Fruit fly (Drosophila melanogaster): ENCODE measurements around the gene phu.

dm6 chr3R:9468109-9468508, 26.5 kb upstream of the phu start:
- TF ChIP-seq Sp1 (GFP tag; optimal IDR thresholded peaks at IDR 0.05) (no peak), ey (GFP tag; optimal IDR thresholded peaks at IDR 0.05) (no peak), sage (GFP tag; optimal IDR thresholded peaks at IDR 0.05) (no peak), CrebA (GFP tag; optimal IDR thresholded peaks at IDR 0.05; ENCODE audit: borderline replicate concordance) (no peak), Hr78 (GFP tag; optimal IDR thresholded peaks at IDR 0.05) (no peak), sv (GFP tag; optimal IDR thresholded peaks at IDR 0.05) (no peak), br (GFP tag; optimal IDR thresholded peaks at IDR 0.05) (no peak), usp (GFP tag; optimal IDR thresholded peaks at IDR 0.05) (no peak), Vsx2 (GFP tag; optimal IDR thresholded peaks at IDR 0.05; ENCODE audit: partially characterized antibody) (no peak), Abd-B (GFP tag; optimal IDR thresholded peaks at IDR 0.05) (no peak), psq (GFP tag; optimal IDR thresholded peaks at IDR 0.05) (no peak), tai (GFP tag; optimal IDR thresholded peaks at IDR 0.05) (no peak), GATAd (GFP tag; optimal IDR thresholded peaks at IDR 0.05) (no peak), pan (optimal IDR thresholded peaks at IDR 0.05) (no peak)
